Fruit fly (Drosophila melanogaster): ENCODE measurements around the gene CG1113.

The CG1113 gene

dm6 chr3R:5297315-5297714 is 44.4 kb downstream of the CG1113 start (continued):
- TF ChIP-seq cas (GFP tag; IDR thresholded peaks at IDR 0.05) = no peak
- no peak for TF ChIP-seq CG6854 (GFP tag; optimal IDR thresholded peaks at IDR 0.05)
- peak; percentile 16 for TF ChIP-seq lilli (GFP tag; optimal IDR thresholded peaks at IDR 0.05)
- no peak for TF ChIP-seq Sox102F (GFP tag; optimal IDR thresholded peaks at IDR 0.05)
- no peak for TF ChIP-seq corto (GFP tag; optimal IDR thresholded peaks at IDR 0.05)
- TF ChIP-seq mirr (GFP tag; optimal IDR thresholded peaks at IDR 0.05) = no peak
- TF ChIP-seq chinmo (GFP tag; IDR thresholded peaks at IDR 0.05; ENCODE audit: partially characterized antibody) = no peak
- no peak for TF ChIP-seq CG15011 (GFP tag; optimal IDR thresholded peaks at IDR 0.05)
- no peak for TF ChIP-seq CG8765 (GFP tag; IDR thresholded peaks at IDR 0.05)
- TF ChIP-seq Sry-δ (GFP tag; optimal IDR thresholded peaks at IDR 0.05) = peak; percentile 7
- no peak for TF ChIP-seq CG6175 (GFP tag; IDR thresholded peaks at IDR 0.05)
- TF ChIP-seq CG18764 (GFP tag; optimal IDR thresholded peaks at IDR 0.05) = no peak
- no peak for TF ChIP-seq gro (GFP tag; optimal IDR thresholded peaks at IDR 0.05)
- TF ChIP-seq zf30C (GFP tag; optimal IDR thresholded peaks at IDR 0.05) = no peak
- TF ChIP-seq CG1233 (GFP tag; optimal IDR thresholded peaks at IDR 0.05) = no peak
- TF ChIP-seq jumu (GFP tag; optimal IDR thresholded peaks at IDR 0.05) = no peak
- no peak for TF ChIP-seq lbe (GFP tag; optimal IDR thresholded peaks at IDR 0.05)
- no peak for TF ChIP-seq CG3163 (GFP tag; optimal IDR thresholded peaks at IDR 0.05)
- no peak for TF ChIP-seq CG8478 (optimal IDR thresholded peaks at IDR 0.05)
- TF ChIP-seq CG7745 (tag; optimal IDR thresholded peaks at IDR 0.05) = no peak
- TF ChIP-seq CG11695 (GFP tag; IDR thresholded peaks at IDR 0.05) = no peak
- TF ChIP-seq zfh2 (GFP tag; optimal IDR thresholded peaks at IDR 0.05) = no peak
- no peak for TF ChIP-seq lola (GFP tag; optimal IDR thresholded peaks at IDR 0.05)
- peak; percentile 44 for TF ChIP-seq Lhr (GFP tag; optimal IDR thresholded peaks at IDR 0.05)
- TF ChIP-seq CG12155 (GFP tag; optimal IDR thresholded peaks at IDR 0.05) = no peak
- no peak for TF ChIP-seq CG12299 (tag; optimal IDR thresholded peaks at IDR 0.05)
- peak; percentile 24 for TF ChIP-seq Hmr (GFP tag; optimal IDR thresholded peaks at IDR 0.05)
- no peak for TF ChIP-seq Trl (optimal IDR thresholded peaks at IDR 0.05)
- TF ChIP-seq Trl (GFP tag; optimal IDR thresholded peaks at IDR 0.05) = no peak
- TF ChIP-seq tll (GFP tag; optimal IDR thresholded peaks at IDR 0.05) = no peak
- no peak for TF ChIP-seq Vsx1 (GFP tag; optimal IDR thresholded peaks at IDR 0.05)
- TF ChIP-seq CG15073 (GFP tag; optimal IDR thresholded peaks at IDR 0.05) = no peak
- no peak for TF ChIP-seq HLH54F (GFP tag; optimal IDR thresholded peaks at IDR 0.05)
- no peak for TF ChIP-seq CG1792 (GFP tag; optimal IDR thresholded peaks at IDR 0.05)
- TF ChIP-seq exex (tag; optimal IDR thresholded peaks at IDR 0.05) = no peak
- TF ChIP-seq ara (GFP tag; IDR thresholded peaks at IDR 0.05) = no peak
- no peak for TF ChIP-seq Hmx (GFP tag; optimal IDR thresholded peaks at IDR 0.05)
- TF ChIP-seq gce (GFP tag; IDR thresholded peaks at IDR 0.05) = no peak
- no peak for TF ChIP-seq CG6689 (GFP tag; IDR thresholded peaks at IDR 0.05)
- no peak for TF ChIP-seq dan (GFP tag; IDR thresholded peaks at IDR 0.05)
- no peak for TF ChIP-seq CG13296 (GFP tag; optimal IDR thresholded peaks at IDR 0.05)
- TF ChIP-seq crc (GFP tag; optimal IDR thresholded peaks at IDR 0.05) = no peak
- no peak for TF ChIP-seq amos (GFP tag; IDR thresholded peaks at IDR 0.05; ENCODE audit: partially characterized antibody)
- TF ChIP-seq slbo (GFP tag; IDR thresholded peaks at IDR 0.05) = no peak
- no peak for TF ChIP-seq bab2 (GFP tag; optimal IDR thresholded peaks at IDR 0.05)
- TF ChIP-seq mam (GFP tag; optimal IDR thresholded peaks at IDR 0.05) = no peak
- no peak for TF ChIP-seq CG3281 (GFP tag; optimal IDR thresholded peaks at IDR 0.05)
- no peak for TF ChIP-seq crp (GFP tag; optimal IDR thresholded peaks at IDR 0.05)
- TF ChIP-seq jing (GFP tag; optimal IDR thresholded peaks at IDR 0.05) = no peak
- peak; percentile 11 for TF ChIP-seq CG30403 (GFP tag; optimal IDR thresholded peaks at IDR 0.05)
- 0 out of 4 replicates have a peak, but pooled peaks have one; percentile 23 for TF ChIP-seq Dll (GFP tag; IDR thresholded peaks at IDR 0.05; ENCODE audit: partially characterized antibody)
- TF ChIP-seq tup (GFP tag; optimal IDR thresholded peaks at IDR 0.05) = no peak

Measured in whole organism, embryonic.